Worm (Caenorhabditis elegans) whole organism, L4 larva: ENCODE measurements around the gene phlp-2.

Experiments used
- F37D6.2 ChIP-seq: sonication (generic microtip); optimal IDR thresholded peaks from 2 replicates; lab custom pipeline; 2016; ENCODE audit warnings: mild to moderate bottlenecking, missing genetic modification characterization, missing compliant biosample characterization
- F49E8.2 ChIP-seq: sonication (generic microtip); optimal IDR thresholded peaks from 2 replicates; lab custom pipeline; 2016; ENCODE audit warnings: missing compliant biosample characterization, mild to moderate bottlenecking, missing genetic modification characterization, borderline replicate concordance
- R02D3.7 ChIP-seq: fragments of 150-350 bp; sonication (generic microtip); optimal IDR thresholded peaks from 3 replicates; lab custom pipeline; 2014; ENCODE audit warnings: missing biosample characterization, missing genetic modification characterization
- T20F7.1 ChIP-seq: fragments of 200-800 bp; sonication (Bioruptor generic); optimal IDR thresholded peaks from 2 replicates; lab custom pipeline; 2018; ENCODE audit warnings: mild to moderate bottlenecking, missing genetic modification characterization, missing compliant biosample characterization
- Y48G9A.11 ChIP-seq: fragments of 200-800 bp; sonication (Bioruptor generic); IDR thresholded peaks from 2 replicates; pipeline ENCODE4 v1.3.6; 2022; ENCODE audit warnings: missing genetic modification reagents, missing genetic modification characterization, missing compliant biosample characterization
- ZK337.2 ChIP-seq: fragments of 200-800 bp; sonication (Bioruptor generic); IDR thresholded peaks from 2 replicates; pipeline ENCODE4 v1.3.6; 2022; ENCODE audit warnings: missing genetic modification reagents, missing genetic modification characterization, missing compliant biosample characterization
- aha-1 ChIP-seq: fragments of 150-350 bp; peaks from one replicate; lab custom pipeline; 2014; ENCODE audit warnings: missing biosample characterization, missing genetic modification characterization
- ama-1 ChIP-seq: fragments of 150-350 bp; optimal IDR thresholded peaks from 2 replicates; lab custom pipeline; 2014; ENCODE audit warnings: inconsistent platforms, mixed read lengths
- ceh-32 ChIP-seq: sonication (generic microtip); optimal IDR thresholded peaks from 2 replicates; lab custom pipeline; 2016; ENCODE audit warnings: mild to moderate bottlenecking, missing genetic modification characterization, missing compliant biosample characterization; ENCODE audit not compliant: poor library complexity
- ceh-44 ChIP-seq: fragments of 200-800 bp; sonication (Bioruptor generic); IDR thresholded peaks from 2 replicates; pipeline ENCODE4 v1.3.6; 2022; ENCODE audit warnings: missing genetic modification reagents, missing genetic modification characterization, missing compliant biosample characterization
- ceh-62 ChIP-seq: sonication (generic microtip); optimal IDR thresholded peaks from 2 replicates; lab custom pipeline; 2017; ENCODE audit warnings: missing biosample characterization, missing genetic modification characterization
- ceh-82 ChIP-seq: sonication (generic microtip); optimal IDR thresholded peaks from 2 replicates; lab custom pipeline; 2017; ENCODE audit warnings: missing biosample characterization, missing genetic modification characterization
- ces-1 ChIP-seq: fragments of 150-350 bp; sonication (generic microtip); optimal IDR thresholded peaks from 4 replicates; lab custom pipeline; 2014; ENCODE audit warnings: missing biosample characterization, missing genetic modification reagents, missing genetic modification characterization
- daf-16 ChIP-seq, 3 experiments: sonication (generic microtip); optimal IDR thresholded peaks; 2 replicates each; lab custom pipeline; 2016 to 2017; ENCODE audit warnings: missing genetic modification characterization in 3 of 3, missing genetic modification reagents in 3 of 3, mild to moderate bottlenecking in 2 of 3, missing compliant biosample characterization in 2 of 3, missing biosample characterization in 1 of 3, moderate library complexity in 1 of 3
- daf-19 ChIP-seq: fragments of 200-800 bp; sonication (Bioruptor generic); conservative IDR thresholded peaks from 2 replicates; pipeline ENCODE4 v1.3.6; 2022; ENCODE audit warnings: missing genetic modification characterization, missing compliant biosample characterization
- daf-8 ChIP-seq: fragments of 200-800 bp; sonication (Bioruptor generic); IDR thresholded peaks from 2 replicates; pipeline ENCODE4 v1.3.6; 2022; ENCODE audit warnings: missing genetic modification characterization, missing compliant biosample characterization
- dmd-6 ChIP-seq: fragments of 200-800 bp; sonication (Bioruptor generic); IDR thresholded peaks from 2 replicates; pipeline ENCODE4 v1.3.6; 2022; ENCODE audit warnings: missing genetic modification reagents, missing genetic modification characterization, missing compliant biosample characterization
- egl-43 ChIP-seq: fragments of 200-800 bp; sonication (Bioruptor generic); IDR thresholded peaks from 2 replicates; pipeline ENCODE4 v1.3.6; 2022; ENCODE audit warnings: missing genetic modification reagents, missing genetic modification characterization, missing compliant biosample characterization
- hlh-30 ChIP-seq: sonication (generic microtip); optimal IDR thresholded peaks from 2 replicates; lab custom pipeline; 2017; ENCODE audit warnings: antibody characterized with exemption, mild to moderate bottlenecking, missing genetic modification characterization, missing compliant biosample characterization; ENCODE audit not compliant: insufficient read depth
- lim-7 ChIP-seq: fragments of 200-800 bp; sonication (Bioruptor generic); IDR thresholded peaks from 2 replicates; pipeline ENCODE4 v1.3.6; 2022; ENCODE audit warnings: missing genetic modification characterization, missing compliant biosample characterization
- lin-38 ChIP-seq: fragments of 200-800 bp; sonication (Bioruptor generic); IDR thresholded peaks from 2 replicates; pipeline ENCODE4 v1.3.6; 2022; ENCODE audit warnings: missing genetic modification reagents, missing genetic modification characterization, missing compliant biosample characterization
- lsy-2 ChIP-seq, 2 experiments: fragments of 150-350 bp in 1 of 2; sonication (generic microtip) in 1 of 2; optimal IDR thresholded peaks; 2 replicates each; lab custom pipeline; 2014 to 2017; ENCODE audit warnings: missing biosample characterization in 2 of 2, missing genetic modification characterization in 2 of 2
- madf-9 ChIP-seq: fragments of 200-800 bp; sonication (Bioruptor generic); conservative IDR thresholded peaks from 2 replicates; pipeline ENCODE4 v1.3.6; 2022; ENCODE audit warnings: missing genetic modification reagents, missing genetic modification characterization, missing compliant biosample characterization
- mdt-29 ChIP-seq: fragments of 200-800 bp; sonication (Bioruptor generic); IDR thresholded peaks from 2 replicates; pipeline ENCODE4 v1.3.6; 2022; ENCODE audit warnings: missing genetic modification reagents, missing genetic modification characterization, missing compliant biosample characterization
- mxl-2 ChIP-seq: fragments of 200-800 bp; sonication (Bioruptor generic); conservative IDR thresholded peaks from 2 replicates; pipeline ENCODE4 v1.3.6; 2022; ENCODE audit warnings: missing genetic modification reagents, missing genetic modification characterization, missing compliant biosample characterization
- nhr-102 ChIP-seq: sonication (generic microtip); optimal IDR thresholded peaks from 2 replicates; lab custom pipeline; 2016; ENCODE audit warnings: mild to moderate bottlenecking, missing genetic modification characterization, moderate library complexity, missing compliant biosample characterization
- nhr-28 ChIP-seq: fragments of 150-350 bp; optimal IDR thresholded peaks from 2 replicates; lab custom pipeline; 2014; ENCODE audit warnings: missing biosample characterization, missing genetic modification characterization
- nhr-6 ChIP-seq: fragments of 150-350 bp; optimal IDR thresholded peaks from 2 replicates; lab custom pipeline; 2014; ENCODE audit warnings: missing biosample characterization, missing genetic modification characterization
- pha-4 ChIP-seq, 2 experiments: fragments of 150-350 bp in 1 of 2; fragments of 200-800 bp in 1 of 2; sonication (Bioruptor generic) in 1 of 2; IDR thresholded peaks in 1 of 2; optimal IDR thresholded peaks in 1 of 2; 2 replicates each; pipeline versions ENCODE4 v1.3.6 to Lab custom; 2014 to 2022; ENCODE audit warnings: missing genetic modification characterization in 2 of 2, missing genetic modification reagents in 2 of 2, missing biosample characterization in 1 of 2, missing compliant biosample characterization in 1 of 2
- php-3 ChIP-seq: fragments of 200-800 bp; sonication (Bioruptor generic); IDR thresholded peaks from 2 replicates; pipeline ENCODE4 v1.3.6; 2022; ENCODE audit warnings: missing genetic modification reagents, missing genetic modification characterization, missing compliant biosample characterization
- pqm-1 ChIP-seq: sonication (generic microtip); optimal IDR thresholded peaks from 2 replicates; lab custom pipeline; 2017; ENCODE audit warnings: missing biosample characterization, missing genetic modification characterization
- spr-1 ChIP-seq: sonication (generic microtip); optimal IDR thresholded peaks from 2 replicates; lab custom pipeline; 2016; ENCODE audit warnings: mild to moderate bottlenecking, missing genetic modification characterization, missing compliant biosample characterization
- spr-3 ChIP-seq: fragments of 200-800 bp; sonication (Bioruptor generic); optimal IDR thresholded peaks from 2 replicates; lab custom pipeline; 2018; ENCODE audit warnings: mild to moderate bottlenecking, missing genetic modification characterization, missing compliant biosample characterization
- tag-97 ChIP-seq: fragments of 200-800 bp; sonication (Bioruptor generic); IDR thresholded peaks from 2 replicates; pipeline ENCODE4 v1.3.6; 2022; ENCODE audit warnings: missing genetic modification characterization, missing compliant biosample characterization
- tra-1 ChIP-seq: fragments of 200-800 bp; sonication (Bioruptor generic); IDR thresholded peaks from 2 replicates; pipeline ENCODE4 v1.3.6; 2022; ENCODE audit warnings: missing genetic modification reagents, missing genetic modification characterization, missing compliant biosample characterization
- unc-130 ChIP-seq: sonication (generic microtip); optimal IDR thresholded peaks from 2 replicates; lab custom pipeline; 2016; ENCODE audit warnings: missing genetic modification reagents, missing genetic modification characterization, missing compliant biosample characterization
- unc-39 ChIP-seq: sonication (generic microtip); optimal IDR thresholded peaks from 2 replicates; lab custom pipeline; 2017; ENCODE audit warnings: missing biosample characterization, missing genetic modification characterization
- unc-62 ChIP-seq, 3 experiments: fragments of 150-350 bp in 1 of 3; sonication (generic microtip); optimal IDR thresholded peaks in 2 of 3; peaks in 1 of 3; 1 replicate in 1 of 3; 2 replicates in 2 of 3; lab custom pipeline; 2014 to 2017; ENCODE audit warnings: missing biosample characterization in 3 of 3, missing genetic modification characterization in 3 of 3, missing genetic modification reagents in 3 of 3, missing genotype in 1 of 3
- ztf-7 ChIP-seq: fragments of 150-350 bp; optimal IDR thresholded peaks from 2 replicates; lab custom pipeline; 2014; ENCODE audit warnings: missing biosample characterization, missing genetic modification characterization

The phlp-2 gene

ce11 chrIII:4204072-4204471 is 5.2 kb upstream of the phlp-2 start, which contains the start of the genes pelo-1 and R74.7 (continued):
- peak; percentile 69 for TF ChIP-seq R02D3.7 (tag; lab: Kevin White, UChicago)
- no peak for TF ChIP-seq daf-16 (GFP tag; optimal IDR thresholded peaks at IDR 0.05; lab: Kevin White, UChicago)
- peak; percentile 21 for TF ChIP-seq daf-16 (tag; optimal IDR thresholded peaks at IDR 0.05; lab: Kevin White, UChicago)
- peak in 1 of 2 experiments; percentile 65 for TF ChIP-seq lsy-2 (tag; optimal IDR thresholded peaks at IDR 0.05; lab: Kevin White, UChicago)
- TF ChIP-seq mxl-2 (GFP tag; lab: Robert Waterston, UW): no peak
- TF ChIP-seq ceh-32: no peak
- no peak for TF ChIP-seq ama-1
- TF ChIP-seq ceh-82 (tag; lab: Kevin White, UChicago): no peak
- TF ChIP-seq egl-43: no peak
- no peak for TF ChIP-seq ztf-7
- no peak for TF ChIP-seq spr-1
- TF ChIP-seq pha-4 (GFP tag; IDR thresholded peaks at IDR 0.05; lab: Robert Waterston, UW): no peak
- TF ChIP-seq pha-4 (tag; optimal IDR thresholded peaks at IDR 0.05; lab: Kevin White, UChicago): no peak
- no peak for TF ChIP-seq tra-1 (GFP tag; lab: Robert Waterston, UW)
- no peak for TF ChIP-seq F37D6.2 (tag; lab: Kevin White, UChicago)
- no peak for TF ChIP-seq unc-39 (tag; lab: Kevin White, UChicago)
- TF ChIP-seq ces-1 (GFP tag; lab: Kevin White, UChicago): no peak
- TF ChIP-seq T20F7.1 (GFP tag; lab: Kevin White, UChicago): peak; percentile 95
- peak; percentile 61 for TF ChIP-seq Y48G9A.11

- TF ChIP-seq aha-1 (peak; percentile 94), unc-62 (GFP tag; optimal IDR thresholded peaks at IDR 0.05 in 1 of 2; lab: Kevin White, UChicago) (no peak), unc-62 (tag; optimal IDR thresholded peaks at IDR 0.05; lab: Kevin White, UChicago) (no peak), nhr-102 (no peak)
Observed at ce11 chrIII:4204964-4205363, 4.3 kb upstream of the phlp-2 start.

ce11 chrIII:4205751-4206327 is 3.4 kb upstream of the phlp-2 start, which contains the start of gene R74.8:
Gene R74.8 (plus strand): TSS chrIII:4206277.
- TF ChIP-seq Y48G9A.11 (peak; percentile 79), spr-3 (no peak), daf-8 (GFP tag; lab: Robert Waterston, UW) (no peak), mdt-29 (GFP tag; lab: Robert Waterston, UW) (no peak), lim-7 (GFP tag; lab: Robert Waterston, UW) (no peak), pqm-1 (no peak), madf-9 (GFP tag; lab: Robert Waterston, UW) (no peak), nhr-6 (no peak), ZK337.2 (no peak), daf-19 (GFP tag; lab: Robert Waterston, UW) (no peak), lin-38 (GFP tag; lab: Robert Waterston, UW) (peak; percentile 25), php-3 (no peak), ceh-62 (no peak), hlh-30 (no peak), R02D3.7 (tag; lab: Kevin White, UChicago) (no peak), unc-130 (GFP tag; lab: Kevin White, UChicago) (peak; percentile 67), ceh-44 (GFP tag; lab: Robert Waterston, UW) (no peak), dmd-6 (GFP tag; lab: Robert Waterston, UW) (no peak), tag-97 (GFP tag; lab: Robert Waterston, UW) (no peak), nhr-28 (tag; lab: Kevin White, UChicago) (no peak), lsy-2 (tag; optimal IDR thresholded peaks at IDR 0.05; lab: Kevin White, UChicago) (peak in 1 of 2 experiments; percentile 79), F49E8.2 (tag; lab: Kevin White, UChicago) (peak; percentile 19), mxl-2 (GFP tag; lab: Robert Waterston, UW) (no peak)
